Fruit fly (Drosophila melanogaster): ENCODE results near the gene Phlpp.

The Phlpp gene

dm6 chr2L:19083320-19083764 is 24.4 kb downstream of the Phlpp start (continued):
- TF ChIP-seq Deaf1 (tag; optimal IDR thresholded peaks at IDR 0.05) (peak; percentile 78), so (GFP tag; IDR thresholded peaks at IDR 0.05) (no peak), crol (GFP tag; IDR thresholded peaks at IDR 0.05) (peak; percentile 25; the same call in 1 of the 2 replicates), HHEX (GFP tag; optimal IDR thresholded peaks at IDR 0.05) (no peak), seq (GFP tag; IDR thresholded peaks at IDR 0.05) (peak; percentile 47; the same call in 1 of the 2 replicates), abd-A (tag; optimal IDR thresholded peaks at IDR 0.05) (peak; percentile 1), insv (GFP tag; optimal IDR thresholded peaks at IDR 0.05) (peak; percentile 21 to 88), CG4360 (GFP tag; IDR thresholded peaks at IDR 0.05) (peak; percentile 89), HLH3B (GFP tag; IDR thresholded peaks at IDR 0.05) (0 out of 2 replicates have a peak, but pooled peaks have one; percentile 27), ewg (GFP tag; optimal IDR thresholded peaks at IDR 0.05) (peak; percentile 51)

- peak; percentile 94 for TF ChIP-seq CG8281 (tag; optimal IDR thresholded peaks at IDR 0.05)
- no peak for TF ChIP-seq CG17186 (GFP tag; optimal IDR thresholded peaks at IDR 0.05)
- peak; percentile 3 for TF ChIP-seq oc (tag; optimal IDR thresholded peaks at IDR 0.05)
These were observed 30.0 kb downstream of the Phlpp start for dm6 chr2L:19088895-19089294.

dm6 chr2L:19089385-19089784 is 30.5 kb downstream of the Phlpp start:
- no peak for TF ChIP-seq CG1024 (GFP tag; IDR thresholded peaks at IDR 0.05)
- no peak for TF ChIP-seq ftz-f1 (GFP tag; optimal IDR thresholded peaks at IDR 0.05)
- TF ChIP-seq tll (GFP tag; optimal IDR thresholded peaks at IDR 0.05): peak in 1 of 2 experiments; percentile 44
- TF ChIP-seq pnt (GFP tag; optimal IDR thresholded peaks at IDR 0.05): no peak
- no peak for TF ChIP-seq cas (GFP tag; IDR thresholded peaks at IDR 0.05)
- peak; percentile 73 for TF ChIP-seq CG4360 (GFP tag; IDR thresholded peaks at IDR 0.05)
- peak; percentile 51 for TF ChIP-seq gsb-n (tag; optimal IDR thresholded peaks at IDR 0.05)
- no peak for TF ChIP-seq CG10321 (GFP tag; IDR thresholded peaks at IDR 0.05)
- no peak for TF ChIP-seq CG7928 (GFP tag; optimal IDR thresholded peaks at IDR 0.05)
- peak; percentile 68 for TF ChIP-seq crol (GFP tag; IDR thresholded peaks at IDR 0.05)
- TF ChIP-seq pros (GFP tag; optimal IDR thresholded peaks at IDR 0.05): peak; percentile 61

dm6 chr2L:19093868-19094267 is 34.9 kb downstream of the Phlpp start:
- TF ChIP-seq Eip74EF (GFP tag; optimal IDR thresholded peaks at IDR 0.05): no peak
- TF ChIP-seq lmd (GFP tag; IDR thresholded peaks at IDR 0.05): no peak
- TF ChIP-seq CG13894 (tag; optimal IDR thresholded peaks at IDR 0.05): peak; percentile 13
- 0 out of 3 replicates have a peak, but pooled peaks have one; percentile 25 for TF ChIP-seq CG11093 (GFP tag; IDR thresholded peaks at IDR 0.05)
- peak; percentile 40 for TF ChIP-seq Deaf1 (tag; optimal IDR thresholded peaks at IDR 0.05)
- no peak for TF ChIP-seq cad (GFP tag; optimal IDR thresholded peaks at IDR 0.05)
- TF ChIP-seq CG14441 (GFP tag; IDR thresholded peaks at IDR 0.05): no peak
- TF ChIP-seq Nf-YC (tag; optimal IDR thresholded peaks at IDR 0.05): peak; percentile 74
- TF ChIP-seq CG11456 (GFP tag; IDR thresholded peaks at IDR 0.05): no peak
- peak; percentile 93 for TF ChIP-seq abd-A (tag; optimal IDR thresholded peaks at IDR 0.05)
- 0 out of 2 replicates have a peak, but pooled peaks have one; percentile 8 for TF ChIP-seq crol (GFP tag; IDR thresholded peaks at IDR 0.05)
- TF ChIP-seq Nf-YB (GFP tag; optimal IDR thresholded peaks at IDR 0.05): peak; percentile 52
- TF ChIP-seq CG3838 (GFP tag; optimal IDR thresholded peaks at IDR 0.05): no peak
- 0 out of 3 replicates have a peak, but pooled peaks have one; percentile 13 for TF ChIP-seq Mrtf (GFP tag; IDR thresholded peaks at IDR 0.05)
- no peak for TF ChIP-seq CG15696 (tag; optimal IDR thresholded peaks at IDR 0.05)
- TF ChIP-seq chinmo (GFP tag; IDR thresholded peaks at IDR 0.05; ENCODE audit: partially characterized antibody): 0 out of 4 replicates have a peak, but pooled peaks have one; percentile 12
- TF ChIP-seq seq (GFP tag; IDR thresholded peaks at IDR 0.05): peak; percentile 42; the same call in 1 of the 2 replicates

Data from whole organism, embryonic.